Fruit fly (Drosophila melanogaster): ENCODE measurements around the gene Chrac-16.

Chrac-16 gene

DNA sequence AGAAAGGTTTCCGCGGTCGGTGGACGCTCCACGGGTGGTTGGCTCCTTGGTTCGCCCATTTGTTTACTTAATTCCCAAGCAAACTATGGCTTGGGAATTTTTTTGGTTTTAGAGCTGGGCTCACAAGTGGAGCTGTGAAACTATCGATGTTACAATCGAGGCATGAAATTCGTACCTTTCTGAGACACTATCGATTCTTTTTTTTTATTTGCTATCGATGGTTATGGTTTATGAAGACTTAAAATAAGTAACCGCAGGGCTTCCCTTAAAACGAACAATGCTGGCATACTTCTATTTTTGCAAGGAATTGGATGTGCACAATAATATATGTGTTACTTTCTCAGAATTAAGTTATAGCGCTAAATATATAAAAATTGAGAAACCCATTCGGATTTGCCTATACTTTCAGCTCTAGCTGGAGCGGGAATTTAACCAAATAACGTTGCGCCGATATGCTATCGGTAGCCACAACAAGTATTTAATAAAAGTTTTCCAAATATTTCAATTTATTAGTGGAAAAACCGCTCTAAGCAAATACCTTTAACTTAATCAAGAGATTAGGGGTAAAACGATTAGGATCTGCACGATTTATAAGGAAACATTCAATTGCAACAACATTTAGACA, at the start of gene Chrac-16:
TSS of gene Chrac-16 (minus strand) at position 147 of the 625 bp plus-strand sequence.
- TF ChIP-seq CTCF (optimal IDR thresholded peaks at IDR 0.05), result no peak
- no peak for TF ChIP-seq CG8478 (optimal IDR thresholded peaks at IDR 0.05)

DNA sequence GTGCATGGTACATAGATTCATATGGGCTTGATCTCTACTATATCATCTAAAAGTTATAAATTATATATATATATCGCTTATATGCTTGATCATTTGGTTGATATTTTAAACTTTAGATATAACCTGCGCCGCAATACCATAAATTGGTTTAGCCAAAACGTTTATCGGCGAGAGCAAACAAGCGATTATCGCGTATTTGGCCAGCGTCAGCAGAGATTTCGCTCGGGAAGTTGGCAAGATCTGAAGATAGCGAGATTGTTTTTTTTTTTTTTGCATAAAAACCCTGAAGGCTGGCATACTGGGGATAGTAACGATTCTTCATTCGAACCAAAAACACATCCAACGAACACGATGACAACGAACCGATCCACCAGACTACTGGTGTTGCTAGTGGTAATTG, 41.7 kb upstream of the Chrac-16 start, which contains the start of gene Muc11A:
TSS of gene Muc11A (plus strand) at position 301 of the 400 bp plus-strand sequence.
- TF ChIP-seq CTCF (optimal IDR thresholded peaks at IDR 0.05) (no peak), CG8478 (optimal IDR thresholded peaks at IDR 0.05) (no peak)

DNA sequence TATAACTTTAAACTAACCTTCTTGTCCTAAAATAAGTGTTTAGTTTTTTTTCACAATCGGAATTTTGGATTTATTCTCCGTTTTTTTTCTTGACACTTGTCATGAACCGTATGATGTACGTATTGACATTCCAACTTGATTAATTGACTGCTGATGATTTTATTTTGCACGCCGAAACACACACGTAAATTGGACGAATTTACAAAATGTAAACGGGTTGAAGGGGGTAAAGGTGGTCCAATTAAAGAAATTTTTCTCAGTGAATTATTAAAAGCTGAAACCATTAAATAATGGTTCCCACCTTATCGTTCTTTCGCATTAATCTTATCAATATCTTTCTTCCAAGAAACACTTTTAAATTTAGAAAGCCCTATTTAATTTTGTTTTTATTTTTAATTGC, 38.8 kb upstream of the Chrac-16 start, which contains the start of gene Uch-L5R:
TSS of gene Uch-L5R (minus strand) at position 101 of the 400 bp plus-strand sequence.
- TF ChIP-seq CTCF (optimal IDR thresholded peaks at IDR 0.05) (no peak), CG8478 (optimal IDR thresholded peaks at IDR 0.05) (no peak)

DNA sequence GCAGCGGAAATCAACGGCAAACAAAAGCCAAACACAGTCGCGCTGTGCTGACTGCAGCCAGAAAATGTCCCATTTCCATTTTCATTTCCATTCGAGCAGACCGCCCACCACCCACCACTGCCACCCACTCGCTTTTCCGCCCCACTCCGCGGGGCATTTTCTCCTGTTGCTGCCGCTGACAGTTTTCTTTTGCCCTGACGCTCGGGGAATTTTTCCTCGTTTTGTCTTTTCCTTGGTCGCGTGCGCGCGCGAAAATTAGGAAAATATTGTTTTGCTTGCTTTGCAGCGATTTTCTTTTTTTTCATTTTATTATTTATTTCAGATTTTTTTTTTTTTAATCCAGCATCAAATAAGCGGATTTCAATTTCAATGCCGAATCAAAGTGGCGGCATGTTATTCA, 32.5 kb upstream of the Chrac-16 start:
- TF ChIP-seq CTCF (optimal IDR thresholded peaks at IDR 0.05) (no peak), CG8478 (optimal IDR thresholded peaks at IDR 0.05) (no peak)

DNA sequence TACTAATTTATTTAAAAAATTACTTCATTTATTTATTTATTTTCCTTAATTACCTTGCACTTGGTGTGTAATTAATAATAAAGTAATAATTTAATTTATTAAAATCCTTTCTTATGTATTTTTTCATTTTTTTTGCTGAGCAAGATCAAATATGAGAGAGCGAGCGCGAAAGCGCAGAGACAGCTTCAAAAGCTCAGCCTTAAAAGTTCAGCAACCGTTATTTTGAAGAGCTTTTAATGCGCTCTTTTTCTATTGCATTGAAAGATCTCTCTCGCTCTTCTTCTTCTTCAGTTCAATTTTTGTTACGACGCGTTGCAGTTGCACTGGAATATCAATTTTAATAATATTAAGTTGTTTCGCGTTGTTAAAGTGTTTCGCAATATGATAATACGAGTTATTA, 25.6 kb upstream of the Chrac-16 start, which contains the start of gene Ten-a:
TSS of gene Ten-a (plus strand) at position 301 of the 400 bp plus-strand sequence.
- TF ChIP-seq CTCF (optimal IDR thresholded peaks at IDR 0.05) (no peak), CG8478 (optimal IDR thresholded peaks at IDR 0.05) (no peak)

DNA sequence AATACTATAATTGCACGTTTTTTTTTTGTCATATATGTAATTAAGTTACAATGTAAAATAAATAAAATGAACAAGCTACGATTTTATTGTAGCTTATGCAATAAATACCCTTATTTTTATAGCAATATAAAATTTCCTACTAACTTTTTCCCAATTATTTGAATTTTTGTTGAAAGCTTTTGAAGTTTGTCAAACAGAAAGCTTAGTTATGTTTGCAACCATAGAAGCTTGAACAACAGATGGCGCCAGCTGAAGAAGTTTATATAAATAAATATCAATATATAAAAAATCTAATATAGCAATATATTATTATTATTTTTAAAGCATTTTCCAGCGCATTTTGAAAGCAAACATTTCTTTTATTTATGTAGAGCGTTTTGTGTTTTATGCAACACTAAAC, 17.4 kb upstream of the Chrac-16 start:
- no peak for TF ChIP-seq CG8478 (optimal IDR thresholded peaks at IDR 0.05)
- TF ChIP-seq CTCF (optimal IDR thresholded peaks at IDR 0.05), result peak in 1 of 2 experiments; percentile 33

DNA sequence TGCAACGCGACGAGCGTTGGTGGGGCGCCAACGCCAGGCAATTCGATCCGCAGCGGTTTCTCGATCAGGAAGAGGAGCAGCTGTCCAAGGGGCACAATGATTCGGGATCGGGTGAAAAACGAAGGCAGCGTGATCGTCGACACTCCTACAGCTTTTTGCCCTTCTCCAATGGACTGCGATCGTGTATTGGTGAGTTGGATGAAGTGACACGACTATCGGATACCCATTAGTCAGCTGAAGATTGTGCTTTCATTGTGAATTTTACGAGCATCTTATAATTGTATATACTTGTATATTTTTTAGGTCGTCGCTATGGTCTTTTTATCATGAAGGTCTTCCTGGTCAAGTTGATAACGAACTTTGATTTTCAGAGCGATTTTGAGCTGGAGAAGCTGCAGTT, 17.0 kb upstream of the Chrac-16 start:
- no peak for TF ChIP-seq CTCF (optimal IDR thresholded peaks at IDR 0.05)
- TF ChIP-seq CG8478 (optimal IDR thresholded peaks at IDR 0.05), result no peak

DNA sequence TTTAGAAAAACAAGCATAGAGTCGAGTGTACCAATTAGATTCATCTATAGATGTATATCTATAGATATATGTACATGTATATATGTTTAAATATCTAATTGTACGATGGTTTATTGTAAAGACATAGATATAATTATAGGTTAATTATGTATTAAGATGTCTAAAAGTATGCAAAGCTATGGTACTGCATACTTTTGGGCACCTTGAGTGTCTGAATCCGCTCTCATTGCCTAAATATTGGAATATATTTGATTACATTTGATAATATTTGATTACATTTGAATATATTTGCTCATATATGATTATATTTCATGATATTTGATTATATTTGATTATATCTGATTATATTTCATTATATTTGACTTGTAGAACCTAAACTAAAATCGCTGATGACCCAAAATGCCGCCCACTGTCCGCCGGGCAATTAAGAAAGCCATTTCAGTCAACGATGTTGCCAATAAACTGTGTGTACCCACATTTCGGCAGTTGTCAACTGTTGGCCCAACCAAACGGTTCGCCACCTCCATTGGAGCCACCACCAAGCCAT, 14.4 kb upstream of the Chrac-16 start, which contains the start of gene Cyp318a1:
TSS of gene Cyp318a1 (plus strand) at position 497 of the 547 bp plus-strand sequence.
- no peak for TF ChIP-seq CTCF (optimal IDR thresholded peaks at IDR 0.05)
- no peak for TF ChIP-seq CG8478 (optimal IDR thresholded peaks at IDR 0.05)

DNA sequence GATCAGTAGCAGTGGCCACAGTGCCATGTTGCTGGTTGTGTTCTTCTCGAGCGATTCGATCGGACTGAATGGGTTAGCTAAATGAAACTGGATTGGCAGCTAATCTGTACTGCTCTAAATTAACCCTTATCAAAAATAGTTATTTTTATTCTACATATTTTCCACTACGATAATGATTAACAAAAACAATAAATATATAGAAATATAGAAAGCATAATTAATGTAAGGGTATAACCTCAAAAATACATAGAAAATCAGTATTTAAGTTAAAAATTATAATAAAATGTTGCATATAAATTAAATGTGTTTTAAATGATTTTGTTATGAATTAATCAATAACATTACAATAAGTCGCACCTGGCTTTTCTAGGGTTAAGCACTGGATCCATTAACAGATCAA, 13.6 kb upstream of the Chrac-16 start, which contains the start of gene Cyp311a1:
TSS of gene Cyp311a1 (minus strand) at position 66 of the 400 bp plus-strand sequence.
- TF ChIP-seq CTCF (optimal IDR thresholded peaks at IDR 0.05) (no peak), CG8478 (optimal IDR thresholded peaks at IDR 0.05) (no peak)

DNA sequence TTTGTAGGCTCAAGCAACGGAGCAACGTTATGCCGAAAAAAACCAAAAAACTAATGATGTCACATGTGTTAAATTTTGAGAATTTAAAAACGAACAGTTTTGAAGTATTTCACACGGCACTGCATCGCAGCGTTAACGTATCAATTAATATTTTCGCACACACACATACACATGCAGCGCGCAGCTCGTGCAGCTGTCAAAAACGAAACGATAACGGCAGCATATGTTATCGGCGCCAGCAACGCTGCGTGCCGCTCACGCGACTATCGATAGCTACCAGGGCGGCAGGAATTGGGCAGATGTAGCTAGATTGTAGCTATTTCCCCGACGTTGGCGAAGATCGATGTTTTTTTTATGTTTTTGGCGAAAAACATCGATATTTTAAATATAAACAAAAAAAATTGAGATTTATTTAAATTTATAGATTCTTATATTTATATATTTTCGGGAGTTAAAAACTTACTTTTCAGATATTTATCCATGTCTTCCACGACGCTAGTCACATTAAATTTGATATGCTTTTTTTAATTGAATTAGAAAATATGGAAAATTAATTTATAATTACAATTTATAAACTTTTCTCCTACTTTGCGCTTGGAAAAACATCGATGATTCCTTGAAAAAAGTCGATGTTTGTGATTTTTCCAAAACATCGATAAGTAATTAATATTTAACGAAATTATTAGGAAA, 11.2 kb upstream of the Chrac-16 start, which contains the start of gene Usp7:
TSS of gene Usp7 (minus strand) at position 208 of the 690 bp plus-strand sequence.
- no peak for TF ChIP-seq CG8478 (optimal IDR thresholded peaks at IDR 0.05)
- peak in 1 of 2 experiments; percentile 31 for TF ChIP-seq CTCF (optimal IDR thresholded peaks at IDR 0.05)

DNA sequence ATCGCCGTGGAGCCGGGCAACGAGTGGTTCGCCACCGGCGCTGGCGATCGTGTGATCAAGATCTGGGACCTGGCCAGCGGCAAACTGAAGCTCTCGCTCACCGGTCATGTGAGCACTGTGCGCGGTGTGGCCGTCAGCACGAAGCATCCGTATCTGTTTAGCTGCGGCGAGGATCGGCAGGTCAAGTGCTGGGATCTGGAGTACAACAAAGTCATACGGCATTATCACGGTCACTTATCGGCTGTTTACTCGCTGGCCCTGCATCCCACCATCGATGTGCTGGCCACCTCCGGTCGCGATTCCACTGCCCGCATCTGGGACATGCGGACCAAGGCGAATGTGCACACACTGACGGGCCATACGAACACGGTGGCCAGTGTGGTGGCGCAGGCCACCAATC, 4.0 kb upstream of the Chrac-16 start:
- no peak for TF ChIP-seq CTCF (optimal IDR thresholded peaks at IDR 0.05)
- TF ChIP-seq CG8478 (optimal IDR thresholded peaks at IDR 0.05), result no peak

DNA sequence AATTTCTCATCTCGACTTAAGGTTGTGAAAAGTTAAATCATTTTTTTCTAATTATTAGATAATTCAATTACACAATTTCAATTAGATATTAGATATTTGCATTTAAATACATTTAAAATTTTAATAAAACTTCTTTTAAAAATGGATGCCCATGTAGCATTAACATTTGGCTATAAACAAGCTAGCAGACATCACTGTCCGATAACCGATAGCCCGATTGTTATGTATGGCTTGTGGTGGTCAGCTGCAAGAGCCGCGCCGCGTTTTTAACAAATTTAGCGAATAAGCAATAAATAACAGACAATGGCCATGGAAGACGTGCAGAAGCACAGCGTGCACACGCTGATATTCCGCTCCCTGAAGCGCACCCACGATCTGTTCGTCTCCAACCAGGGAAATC, 3.1 kb upstream of the Chrac-16 start, which contains the start of gene Tango4:
TSS of gene Tango4 (plus strand) at position 212 of the 400 bp plus-strand sequence.
- TF ChIP-seq CG8478 (optimal IDR thresholded peaks at IDR 0.05) (no peak), CTCF (optimal IDR thresholded peaks at IDR 0.05) (no peak)

DNA sequence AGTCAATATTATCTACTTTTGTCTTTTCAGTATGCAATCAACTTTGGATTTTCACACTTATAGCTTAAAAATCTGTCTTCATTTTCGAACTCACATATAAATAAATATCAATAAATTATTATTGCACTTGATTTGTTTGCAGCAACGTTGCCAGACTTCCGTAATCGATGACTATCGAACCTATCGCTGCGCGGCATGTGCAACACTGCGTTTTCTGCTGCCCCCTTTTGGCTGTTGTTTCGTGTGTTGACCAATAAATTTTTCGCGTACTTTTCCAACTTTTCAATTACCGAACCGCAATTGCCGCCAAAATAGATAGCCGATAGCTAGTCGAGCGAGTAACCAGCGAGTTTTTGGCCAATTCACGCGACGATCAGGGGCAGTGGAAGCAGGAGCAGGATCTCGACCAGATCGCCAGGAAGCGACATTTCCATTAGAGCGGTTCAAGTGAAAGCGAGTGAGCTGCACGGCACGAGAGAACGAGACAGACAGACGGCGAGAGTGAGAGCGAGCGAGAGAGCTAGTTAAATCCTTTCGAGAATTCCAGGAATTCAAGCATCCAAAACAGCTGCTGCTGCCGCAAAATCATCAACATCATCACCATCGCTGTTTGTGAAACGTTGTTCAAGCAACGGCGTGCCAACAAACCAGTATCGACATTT, 810 bp upstream of the Chrac-16 start, which contains the start of gene Lsm12a:
TSS of gene Lsm12a (plus strand) at position 201 of the 662 bp plus-strand sequence.
- TF ChIP-seq CTCF (optimal IDR thresholded peaks at IDR 0.05), result peak in 1 of 2 experiments; percentile 40
- no peak for TF ChIP-seq CG8478 (optimal IDR thresholded peaks at IDR 0.05)

DNA sequence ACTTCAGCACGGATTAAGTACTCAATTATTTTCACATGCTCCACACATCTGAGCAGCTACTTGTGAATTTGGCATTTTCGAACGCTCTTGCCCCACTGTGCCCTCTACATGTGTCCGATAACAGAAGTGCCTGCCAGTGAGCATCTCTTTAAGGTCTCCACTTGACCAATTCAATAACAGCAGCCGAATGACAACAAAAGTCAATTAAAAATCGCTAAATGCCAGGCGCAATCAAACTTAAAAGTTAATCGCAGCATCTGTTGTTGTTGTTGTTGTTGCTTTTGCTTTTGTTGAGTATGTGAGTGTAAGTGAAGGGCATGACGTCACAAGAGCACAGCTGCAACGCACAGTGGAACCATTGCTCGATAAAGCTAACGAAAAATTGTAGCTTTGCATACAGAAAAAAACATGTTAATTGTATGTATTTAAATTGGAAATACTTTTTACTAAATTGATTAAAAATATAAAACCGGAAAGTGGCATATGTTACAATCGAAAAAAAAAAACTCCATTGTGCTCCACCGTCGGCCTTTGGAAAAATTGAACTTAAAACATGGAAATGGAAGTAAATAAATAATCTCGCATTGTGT, 2.9 kb downstream of the Chrac-16 start:
- no peak for TF ChIP-seq CTCF (optimal IDR thresholded peaks at IDR 0.05)
- no peak for TF ChIP-seq CG8478 (optimal IDR thresholded peaks at IDR 0.05)

Data from S2 (cell line).